Worm (Caenorhabditis elegans): ENCODE data around the gene srw-59.

The srw-59 gene

DNA sequence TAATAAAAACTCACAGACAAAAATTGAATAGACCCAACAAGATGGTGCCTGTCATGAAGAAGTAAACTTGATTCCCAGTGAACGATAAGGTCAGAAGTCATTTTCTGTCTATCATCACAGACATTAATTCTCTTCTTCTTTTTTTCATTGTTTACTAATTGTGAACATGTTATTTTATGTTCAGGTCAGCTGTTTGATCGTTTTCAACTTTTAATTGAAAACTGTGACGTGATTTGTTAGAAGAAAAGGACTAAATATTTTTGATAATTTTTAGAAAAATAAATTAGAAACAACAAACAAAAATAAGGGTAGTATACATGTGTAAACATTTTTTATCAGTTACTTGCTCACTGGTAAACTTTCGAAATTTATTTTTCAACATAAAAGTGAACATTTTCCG, 18.9 kb upstream of the srw-59 start, which contains the start of gene F36G9.7:
F36G9.7 (minus strand) TSS at position 101 of the 400 bp plus-strand sequence.
- TF ChIP-seq unc-86 (tag; optimal IDR thresholded peaks at IDR 0.05), result no peak
- no peak for TF ChIP-seq dve-1 (tag; optimal IDR thresholded peaks at IDR 0.05)
- no peak for TF ChIP-seq ceh-22 (tag; optimal IDR thresholded peaks at IDR 0.05)

DNA sequence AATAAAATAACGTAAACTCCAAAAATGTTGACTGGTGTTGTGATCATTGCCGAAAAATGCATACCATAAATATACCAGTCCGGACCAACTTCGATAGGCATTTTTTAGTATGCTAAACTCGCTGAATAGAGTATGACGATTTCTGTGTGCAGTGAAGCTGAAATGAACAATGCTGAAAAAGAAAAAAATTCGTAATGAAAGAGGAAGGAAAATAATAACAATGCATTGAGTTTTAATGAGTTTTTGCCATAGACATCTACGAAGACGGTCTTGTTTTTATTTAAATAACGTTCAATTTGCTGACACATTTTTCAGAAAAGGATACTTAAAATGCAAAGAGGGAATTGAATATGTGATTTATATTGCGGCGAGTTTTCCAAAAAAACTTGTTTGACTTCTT, 16.7 kb upstream of the srw-59 start, which contains the start of gene sri-1:
sri-1 (minus strand) TSS at position 101 of the 400 bp plus-strand sequence.
- TF ChIP-seq eyg-1 (tag; optimal IDR thresholded peaks at IDR 0.05) (no peak), tbx-2 (tag; optimal IDR thresholded peaks at IDR 0.05) (no peak), npax-4 (tag; optimal IDR thresholded peaks at IDR 0.05) (no peak), pax-1 (tag; optimal IDR thresholded peaks at IDR 0.05) (no peak), pros-1 (tag; optimal IDR thresholded peaks at IDR 0.05) (no peak), hlh-6 (tag; optimal IDR thresholded peaks at IDR 0.05) (no peak), hlh-13 (GFP tag; optimal IDR thresholded peaks at IDR 0.05) (no peak)

DNA sequence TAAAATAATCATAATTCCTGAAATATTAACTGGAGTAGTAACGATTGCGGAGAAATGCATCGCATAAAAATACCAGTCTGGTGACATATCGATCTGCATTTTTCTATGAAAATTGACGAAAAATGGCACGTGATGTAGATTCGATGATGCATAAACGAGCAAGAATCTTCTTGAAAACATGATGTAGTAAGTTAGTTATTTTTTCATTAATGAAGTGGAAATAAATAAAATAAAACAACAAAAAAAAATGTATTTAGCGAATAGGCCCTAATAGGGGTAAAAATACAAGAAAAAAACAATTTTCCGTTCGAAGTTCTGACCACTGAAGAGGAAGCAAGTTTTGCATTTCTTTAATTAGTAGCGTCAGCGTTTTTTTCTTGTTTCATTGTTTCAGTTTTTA, 14.3 kb upstream of the srw-59 start, which contains the start of gene sri-2:
sri-2 (minus strand) TSS at position 101 of the 400 bp plus-strand sequence.
- TF ChIP-seq ceh-22 (tag; optimal IDR thresholded peaks at IDR 0.05) (no peak), pha-4 (tag; optimal IDR thresholded peaks at IDR 0.05) (no peak)

DNA sequence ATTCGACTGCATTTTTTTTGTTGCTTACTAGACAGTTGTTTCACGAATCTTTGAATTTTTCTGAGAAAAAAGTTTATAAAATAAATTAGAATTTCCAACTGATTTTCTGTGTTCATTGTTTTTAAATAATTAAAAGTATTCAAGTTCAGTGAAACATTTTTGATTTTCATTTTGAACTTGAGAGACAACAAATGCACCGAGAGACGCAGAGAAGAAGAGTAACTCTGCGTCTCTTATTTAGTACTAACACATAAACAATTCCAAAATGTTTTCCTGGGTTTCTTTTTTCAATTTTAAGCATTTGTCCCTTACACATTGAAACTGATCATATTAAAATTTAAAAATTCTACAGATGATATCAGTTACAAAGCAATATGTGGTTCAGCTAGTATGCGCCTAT, 8.7 kb upstream of the srw-59 start:
- TF ChIP-seq tbx-2 (tag; optimal IDR thresholded peaks at IDR 0.05) (no peak), madf-2 (tag; optimal IDR thresholded peaks at IDR 0.05) (no peak), ceh-14 (tag; optimal IDR thresholded peaks at IDR 0.05) (no peak), hlh-30 (tag; optimal IDR thresholded peaks at IDR 0.05; ENCODE audit: insufficient read depth) (no peak), eyg-1 (tag; optimal IDR thresholded peaks at IDR 0.05) (no peak), pat-9 (tag; optimal IDR thresholded peaks at IDR 0.05) (no peak), ceh-34 (tag; optimal IDR thresholded peaks at IDR 0.05) (no peak), odd-2 (tag; optimal IDR thresholded peaks at IDR 0.05) (no peak), hlh-15 (tag; optimal IDR thresholded peaks at IDR 0.05) (no peak), ceh-9 (tag; optimal IDR thresholded peaks at IDR 0.05) (no peak), zip-5 (tag; optimal IDR thresholded peaks at IDR 0.05) (no peak), pros-1 (tag; optimal IDR thresholded peaks at IDR 0.05) (no peak), pha-4 (tag; optimal IDR thresholded peaks at IDR 0.05) (no peak), ceh-2 (tag; optimal IDR thresholded peaks at IDR 0.05) (no peak), ama-1 (optimal IDR thresholded peaks at IDR 0.05) (no peak), pag-3 (tag; optimal IDR thresholded peaks at IDR 0.05; ENCODE audit: borderline replicate concordance) (no peak), che-1 (tag; optimal IDR thresholded peaks at IDR 0.05) (no peak), syd-9 (tag; optimal IDR thresholded peaks at IDR 0.05) (no peak)

DNA sequence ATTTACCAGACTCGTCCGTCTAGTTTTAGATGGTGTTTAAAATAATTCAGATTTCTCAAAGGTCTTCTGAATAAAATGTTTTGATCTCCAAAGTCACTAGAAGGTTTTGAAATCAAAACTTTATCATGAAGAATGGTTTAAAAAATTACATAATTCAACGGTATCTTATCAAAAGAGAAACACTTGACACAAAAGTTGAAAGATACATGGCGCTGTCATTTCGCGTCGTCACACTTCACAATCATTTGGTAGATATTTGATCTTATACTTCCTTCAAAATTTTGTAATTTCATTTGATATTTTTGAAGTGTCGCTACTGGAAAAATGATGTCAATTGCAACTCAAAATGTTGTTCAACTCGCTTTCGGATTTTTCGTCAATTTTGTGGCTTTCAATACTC, 6.3 kb upstream of the srw-59 start, which contains the start of gene F36G9.3:
F36G9.3 (plus strand) TSS at position 301 of the 400 bp plus-strand sequence.
- TF ChIP-seq syd-9 (tag; optimal IDR thresholded peaks at IDR 0.05), result no peak
- no peak for TF ChIP-seq sdc-2 (tag; optimal IDR thresholded peaks at IDR 0.05)
- TF ChIP-seq elt-2 (tag; optimal IDR thresholded peaks at IDR 0.05), result no peak
- TF ChIP-seq rnt-1 (tag; optimal IDR thresholded peaks at IDR 0.05), result no peak
- no peak for TF ChIP-seq ceh-31 (tag; optimal IDR thresholded peaks at IDR 0.05)
- no peak for TF ChIP-seq F13H6.1 (tag; optimal IDR thresholded peaks at IDR 0.05)
- no peak for TF ChIP-seq hlh-30 (tag; optimal IDR thresholded peaks at IDR 0.05; ENCODE audit: insufficient read depth)
- TF ChIP-seq elt-4 (tag; optimal IDR thresholded peaks at IDR 0.05), result no peak
- TF ChIP-seq ceh-18 (tag; optimal IDR thresholded peaks at IDR 0.05), result no peak
- no peak for TF ChIP-seq mec-3 (tag; optimal IDR thresholded peaks at IDR 0.05; ENCODE audit: borderline replicate concordance)

DNA sequence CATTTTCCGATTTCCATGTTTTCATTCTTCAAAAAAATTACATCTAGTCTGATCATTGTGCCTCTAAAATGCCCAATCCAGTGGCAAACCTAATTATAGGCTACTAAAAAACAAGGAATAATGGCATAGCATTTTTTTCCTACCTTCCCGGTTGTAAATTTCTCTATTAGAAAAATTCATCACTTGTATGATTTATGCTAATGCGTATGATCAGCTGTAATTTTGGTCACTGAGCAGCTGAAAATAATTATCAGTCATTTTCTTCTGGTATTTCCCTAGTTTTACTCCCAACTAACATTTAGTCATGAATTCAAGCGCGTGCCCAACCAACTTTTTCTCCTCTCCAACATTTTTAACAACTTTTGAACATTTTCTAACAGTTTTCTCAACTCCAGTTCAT, 4.7 kb upstream of the srw-59 start, which contains the start of gene srh-186:
srh-186 (plus strand) TSS at position 301 of the 400 bp plus-strand sequence.
- TF ChIP-seq ceh-9 (tag; optimal IDR thresholded peaks at IDR 0.05) (no peak), ceh-30 (tag; optimal IDR thresholded peaks at IDR 0.05) (no peak), ceh-45 (GFP tag; IDR thresholded peaks at IDR 0.05) (no peak), F13H6.1 (tag; optimal IDR thresholded peaks at IDR 0.05) (no peak), fkh-6 (tag; optimal IDR thresholded peaks at IDR 0.05) (no peak), pat-9 (tag; optimal IDR thresholded peaks at IDR 0.05) (no peak), hlh-13 (GFP tag; optimal IDR thresholded peaks at IDR 0.05) (no peak), ttx-3 (tag; optimal IDR thresholded peaks at IDR 0.05) (no peak), hlh-8 (tag; optimal IDR thresholded peaks at IDR 0.05) (no peak), nfya-1 (tag; optimal IDR thresholded peaks at IDR 0.05) (no peak), ets-4 (tag; optimal IDR thresholded peaks at IDR 0.05) (no peak), elt-4 (tag; optimal IDR thresholded peaks at IDR 0.05) (no peak), nhr-11 (tag; optimal IDR thresholded peaks at IDR 0.05) (no peak), dmd-4 (tag; optimal IDR thresholded peaks at IDR 0.05; ENCODE audit: borderline replicate concordance) (no peak), unc-86 (tag; optimal IDR thresholded peaks at IDR 0.05) (no peak), ceh-31 (tag; optimal IDR thresholded peaks at IDR 0.05) (no peak)

Measured in whole organism, late embryonic.